Worm (Caenorhabditis elegans) whole organism, young adult: Measurements from ENCODE around the gene F14E5.2.

Experiments
- B0019.2 ChIP-seq: fragments of 200-800 bp; sonication (Bioruptor generic); conservative IDR thresholded peaks from 2 replicates; pipeline ENCODE4 v1.3.6; 2022; ENCODE audit warnings: missing genetic modification reagents, missing genetic modification characterization, missing compliant biosample characterization
- C06A6.2 ChIP-seq: fragments of 200-800 bp; sonication (Bioruptor generic); conservative IDR thresholded peaks from 2 replicates; pipeline ENCODE4 v1.3.6; 2022; ENCODE audit warnings: missing genetic modification characterization, missing compliant biosample characterization
- F33H1.4 ChIP-seq: fragments of 200-800 bp; sonication (Bioruptor generic); IDR thresholded peaks from 2 replicates; pipeline ENCODE4 v1.3.6; 2022; ENCODE audit warnings: missing genetic modification reagents, missing genetic modification characterization, missing compliant biosample characterization
- F49E8.2 ChIP-seq: sonication (generic microtip); optimal IDR thresholded peaks from 3 replicates; lab custom pipeline; 2017; ENCODE audit warnings: missing genetic modification characterization, mild to moderate bottlenecking, missing compliant biosample characterization, antibody characterized with exemption, moderate library complexity; ENCODE audit not compliant: insufficient read depth
- F52B5.7 ChIP-seq: sonication (generic microtip); optimal IDR thresholded peaks from 2 replicates; lab custom pipeline; 2016; ENCODE audit warnings: mild to moderate bottlenecking, missing genetic modification characterization, missing compliant biosample characterization
- F57C9.4 ChIP-seq: sonication (generic microtip); optimal IDR thresholded peaks from 2 replicates; lab custom pipeline; 2017; ENCODE audit warnings: mild to moderate bottlenecking, missing genetic modification characterization, missing compliant biosample characterization
- K12H6.12 ChIP-seq: fragments of 200-800 bp; sonication (Bioruptor generic); optimal IDR thresholded peaks from 2 replicates; lab custom pipeline; 2018; ENCODE audit warnings: mild to moderate bottlenecking, missing genetic modification characterization, missing compliant biosample characterization
- T07F8.4 ChIP-seq: sonication (generic microtip); optimal IDR thresholded peaks from 2 replicates; lab custom pipeline; 2016; ENCODE audit warnings: mild to moderate bottlenecking, missing genetic modification characterization, moderate library complexity, missing compliant biosample characterization
- Y53F4B.3 ChIP-seq: fragments of 200-800 bp; sonication (Bioruptor generic); IDR thresholded peaks from 2 replicates; pipeline ENCODE4 v1.3.6; 2022; ENCODE audit warnings: missing genetic modification reagents, missing genetic modification characterization, missing compliant biosample characterization
- Y79H2A.3 ChIP-seq: fragments of 200-800 bp; sonication (Bioruptor generic); conservative IDR thresholded peaks from 2 replicates; pipeline ENCODE4 v1.3.6; 2022; ENCODE audit warnings: missing genetic modification reagents, missing genetic modification characterization, missing compliant biosample characterization
- ama-1 ChIP-seq, 3 experiments: fragments of 150-350 bp in 1 of 3; sonication (generic microtip) in 2 of 3; optimal IDR thresholded peaks; 2 replicates each; lab custom pipeline; 2014 to 2018; ENCODE audit warnings: missing biosample characterization in 2 of 3, missing genetic modification characterization in 2 of 3, missing genetic modification reagents in 2 of 3
- aptf-2 ChIP-seq: fragments of 200-800 bp; sonication (Bioruptor generic); conservative IDR thresholded peaks from 2 replicates; pipeline ENCODE4 v1.3.6; 2022; ENCODE audit warnings: missing genetic modification reagents, missing genetic modification characterization, missing compliant biosample characterization
- aptf-3 ChIP-seq: fragments of 200-800 bp; sonication (Bioruptor generic); IDR thresholded peaks from 2 replicates; pipeline ENCODE4 v1.3.6; 2022; ENCODE audit warnings: missing genetic modification characterization, missing compliant biosample characterization
- attf-3 ChIP-seq: fragments of 200-800 bp; sonication (Bioruptor generic); conservative IDR thresholded peaks from 2 replicates; pipeline ENCODE4 v1.3.6; 2022; ENCODE audit warnings: missing genetic modification reagents, missing genetic modification characterization, missing compliant biosample characterization
- cebp-2 ChIP-seq: fragments of 200-800 bp; sonication (Bioruptor generic); IDR thresholded peaks from 2 replicates; pipeline ENCODE4 v1.3.6; 2022; ENCODE audit warnings: missing genetic modification characterization, missing compliant biosample characterization
- ceh-40 ChIP-seq: fragments of 200-800 bp; sonication (Bioruptor generic); IDR thresholded peaks from 2 replicates; pipeline ENCODE4 v1.3.6; 2022; ENCODE audit warnings: missing genetic modification characterization, missing compliant biosample characterization
- ceh-58 ChIP-seq: fragments of 200-800 bp; sonication (Bioruptor generic); IDR thresholded peaks from 2 replicates; pipeline ENCODE4 v1.3.6; 2022; ENCODE audit warnings: missing genetic modification characterization, missing compliant biosample characterization
- chd-7 ChIP-seq: sonication (generic microtip); optimal IDR thresholded peaks from 2 replicates; lab custom pipeline; 2016; ENCODE audit warnings: mild to moderate bottlenecking, missing genetic modification characterization, moderate library complexity, missing compliant biosample characterization
- die-1 ChIP-seq: sonication (generic microtip); optimal IDR thresholded peaks from 2 replicates; lab custom pipeline; 2016; ENCODE audit warnings: missing genotype, mild to moderate bottlenecking, missing genetic modification characterization, missing compliant biosample characterization
- dox-1 ChIP-seq: fragments of 200-800 bp; sonication (Bioruptor generic); IDR thresholded peaks from 2 replicates; pipeline ENCODE4 v1.3.6; 2022; ENCODE audit warnings: missing genetic modification reagents, missing genetic modification characterization, missing compliant biosample characterization
- egl-18 ChIP-seq: fragments of 200-800 bp; sonication (Bioruptor generic); IDR thresholded peaks from 2 replicates; pipeline ENCODE4 v1.3.6; 2022; ENCODE audit warnings: missing genetic modification reagents, missing genetic modification characterization, missing compliant biosample characterization
- egl-44 ChIP-seq: fragments of 200-800 bp; sonication (Bioruptor generic); IDR thresholded peaks from 2 replicates; pipeline ENCODE4 v1.3.6; 2022; ENCODE audit warnings: missing genetic modification reagents, missing genetic modification characterization, missing compliant biosample characterization
- ekl-4 ChIP-seq: fragments of 200-800 bp; sonication (Bioruptor generic); IDR thresholded peaks from 2 replicates; pipeline ENCODE4 v1.3.6; 2022; ENCODE audit warnings: missing genetic modification reagents, missing genetic modification characterization, missing compliant biosample characterization
- hlh-12 ChIP-seq: sonication (generic microtip); optimal IDR thresholded peaks from 2 replicates; lab custom pipeline; 2016; ENCODE audit warnings: missing genetic modification characterization, missing compliant biosample characterization
- let-526 ChIP-seq: fragments of 200-800 bp; sonication (Bioruptor generic); IDR thresholded peaks from 2 replicates; pipeline ENCODE4 v1.3.6; 2022; ENCODE audit warnings: missing genetic modification reagents, missing genetic modification characterization, missing compliant biosample characterization
- let-607 ChIP-seq, 2 experiments: fragments of 200-800 bp in 1 of 2; sonication (Bioruptor generic) in 1 of 2; sonication (generic microtip) in 1 of 2; optimal IDR thresholded peaks; 2 replicates each; lab custom pipeline; 2016 to 2018; ENCODE audit warnings: mild to moderate bottlenecking in 2 of 2, missing compliant biosample characterization in 2 of 2, missing genetic modification characterization in 2 of 2, moderate library complexity in 2 of 2, missing genotype in 1 of 2
- lsl-1 ChIP-seq: fragments of 200-800 bp; sonication (Bioruptor generic); optimal IDR thresholded peaks from 2 replicates; lab custom pipeline; 2018; ENCODE audit warnings: mild to moderate bottlenecking, missing genetic modification characterization, moderate library complexity, missing compliant biosample characterization
- madf-10 ChIP-seq: sonication (generic microtip); optimal IDR thresholded peaks from 2 replicates; lab custom pipeline; 2016; ENCODE audit warnings: mild to moderate bottlenecking, missing genetic modification characterization, missing compliant biosample characterization
- madf-8 ChIP-seq: fragments of 200-800 bp; sonication (Bioruptor generic); conservative IDR thresholded peaks from 2 replicates; pipeline ENCODE4 v1.3.6; 2022; ENCODE audit warnings: missing genetic modification reagents, missing genetic modification characterization, missing compliant biosample characterization
- mxl-1 ChIP-seq: sonication (generic microtip); optimal IDR thresholded peaks from 2 replicates; lab custom pipeline; 2016; ENCODE audit warnings: missing genetic modification characterization, missing compliant biosample characterization
- nhr-179 ChIP-seq: sonication (generic microtip); optimal IDR thresholded peaks from 2 replicates; lab custom pipeline; 2016; ENCODE audit warnings: mild to moderate bottlenecking, missing genetic modification characterization, missing compliant biosample characterization
- nhr-80 ChIP-seq: sonication (generic microtip); optimal IDR thresholded peaks from 2 replicates; lab custom pipeline; 2016; ENCODE audit warnings: missing genetic modification characterization, missing compliant biosample characterization
- pha-4 ChIP-seq: fragments of 150-350 bp; sonication (generic microtip); optimal IDR thresholded peaks from 2 replicates; lab custom pipeline; 2014; ENCODE audit warnings: missing biosample characterization, missing genetic modification reagents, missing genetic modification characterization
- rec-8 ChIP-seq, 2 experiments: sonication (generic microtip); optimal IDR thresholded peaks; 2 replicates each; lab custom pipeline; 2016; ENCODE audit warnings: mild to moderate bottlenecking in 2 of 2, missing genetic modification characterization in 2 of 2, missing genetic modification reagents in 2 of 2, missing genotype in 2 of 2, missing biosample characterization in 1 of 2, missing compliant biosample characterization in 1 of 2, moderate library complexity in 1 of 2
- rpc-1 ChIP-seq, 2 experiments: fragments of 150-350 bp in 1 of 2; sonication (generic microtip) in 1 of 2; optimal IDR thresholded peaks; 2 replicates each; lab custom pipeline; 2014 to 2018; ENCODE audit warnings: missing biosample characterization in 1 of 2, missing genetic modification characterization in 1 of 2, missing genetic modification reagents in 1 of 2, missing genotype in 1 of 2
- sea-2 ChIP-seq: fragments of 200-800 bp; sonication (Bioruptor generic); IDR thresholded peaks from 2 replicates; pipeline ENCODE4 v1.3.6; 2022; ENCODE audit warnings: missing genetic modification characterization, missing compliant biosample characterization
- snpc-3.4 ChIP-seq: sonication (generic microtip); optimal IDR thresholded peaks from 2 replicates; lab custom pipeline; 2017; ENCODE audit warnings: missing genetic modification characterization, mild to moderate bottlenecking, missing compliant biosample characterization, antibody characterized with exemption, moderate library complexity, missing genotype, missing genetic modification reagents
- snpc-4 ChIP-seq, 5 experiments: fragments of 150-350 bp in 1 of 5; sonication (generic microtip) in 4 of 5; optimal IDR thresholded peaks; 2 replicates each; lab custom pipeline; 2014 to 2018; ENCODE audit warnings: missing genetic modification characterization in 5 of 5, missing biosample characterization in 3 of 5, antibody characterized with exemption in 2 of 5, mild to moderate bottlenecking in 2 of 5, missing compliant biosample characterization in 2 of 5, missing genotype in 2 of 5, moderate library complexity in 2 of 5, missing genetic modification reagents in 1 of 5
- somi-1 ChIP-seq: fragments of 200-800 bp; sonication (Bioruptor generic); optimal IDR thresholded peaks from 2 replicates; lab custom pipeline; 2018; ENCODE audit warnings: mild to moderate bottlenecking, missing genetic modification characterization, missing compliant biosample characterization
- sptf-2 ChIP-seq: fragments of 200-800 bp; sonication (Bioruptor generic); optimal IDR thresholded peaks from 2 replicates; lab custom pipeline; 2018; ENCODE audit warnings: mild to moderate bottlenecking, missing genetic modification characterization, missing compliant biosample characterization
- tbp1 ChIP-seq: fragments of 200-800 bp; sonication (Bioruptor generic); optimal IDR thresholded peaks from 2 replicates; lab custom pipeline; 2018; ENCODE audit warnings: mild to moderate bottlenecking, missing genetic modification characterization, missing compliant biosample characterization
- tbx-9 ChIP-seq: sonication (generic microtip); optimal IDR thresholded peaks from 2 replicates; lab custom pipeline; 2016; ENCODE audit warnings: borderline replicate concordance, missing genetic modification characterization, inconsistent platforms, missing compliant biosample characterization
- unc-130 ChIP-seq: sonication (generic microtip); optimal IDR thresholded peaks from 2 replicates; lab custom pipeline; 2016; ENCODE audit warnings: missing genetic modification reagents, missing genetic modification characterization, missing compliant biosample characterization
- ztf-22 ChIP-seq: fragments of 200-800 bp; sonication (Bioruptor generic); optimal IDR thresholded peaks from 2 replicates; lab custom pipeline; 2018; ENCODE audit warnings: mild to moderate bottlenecking, missing genetic modification characterization, moderate library complexity, missing compliant biosample characterization
- ztf-25 ChIP-seq: fragments of 200-800 bp; sonication (Bioruptor generic); IDR thresholded peaks from 2 replicates; pipeline ENCODE4 v1.3.6; 2022; ENCODE audit warnings: missing genetic modification reagents, missing genetic modification characterization, missing compliant biosample characterization
- ztf-3 ChIP-seq: fragments of 200-800 bp; sonication (Bioruptor generic); optimal IDR thresholded peaks from 2 replicates; lab custom pipeline; 2018; ENCODE audit warnings: mild to moderate bottlenecking, missing genetic modification characterization, missing compliant biosample characterization

The F14E5.2 gene

ce11 chrII:8441519-8441918, 12.9 kb upstream of the F14E5.2 start (continued):
- TF ChIP-seq egl-18 (GFP tag; lab: Robert Waterston, UW) (0 out of 2 replicates have a peak, but pooled peaks have one; percentile 61), ceh-40 (peak; percentile 76), madf-8 (no peak; the same call in 1 of the 2 replicates), snpc-4 (GFP tag; optimal IDR thresholded peaks at IDR 0.05; lab: Kevin White, UChicago) (peak; percentile 59), snpc-4 (tag; optimal IDR thresholded peaks at IDR 0.05; lab: Kevin White, UChicago) (peak in 2 of 4 experiments; percentile 26 to 60), F33H1.4 (GFP tag; lab: Robert Waterston, UW) (peak; percentile 49), ceh-58 (peak; percentile 98), nhr-179 (tag; lab: Kevin White, UChicago) (peak; percentile 74), ama-1 (optimal IDR thresholded peaks at IDR 0.05; lab: Kevin White, UChicago) (no peak), ama-1 (GFP tag; optimal IDR thresholded peaks at IDR 0.05; lab: Kevin White, UChicago) (peak; percentile 87 to 91), F52B5.7 (tag; lab: Kevin White, UChicago) (peak; percentile 93), ztf-3 (GFP tag; lab: Kevin White, UChicago) (peak; percentile 6), rec-8 (tag; optimal IDR thresholded peaks at IDR 0.05; lab: Kevin White, UChicago) (peak; percentile 80 to 92), F49E8.2 (no peak), Y53F4B.3 (no peak), sea-2 (0 out of 2 replicates have a peak, but pooled peaks have one; percentile 29), aptf-3 (peak; percentile 74; the same call in 1 of the 2 replicates), attf-3 (GFP tag; lab: Robert Waterston, UW) (no peak), K12H6.12 (tag; lab: Kevin White, UChicago) (no peak), C06A6.2 (GFP tag; lab: Robert Waterston, UW) (0 out of 2 replicates have a peak, but pooled peaks have one; percentile 42), let-607 (tag; optimal IDR thresholded peaks at IDR 0.05; lab: Kevin White, UChicago) (peak; percentile 32 to 36), tbx-9 (tag; lab: Kevin White, UChicago) (peak; percentile 95), die-1 (peak; percentile 97), mxl-1 (tag; lab: Kevin White, UChicago) (peak; percentile 86), ztf-25 (GFP tag; lab: Robert Waterston, UW) (peak; percentile 86; the same call in 1 of the 2 replicates), sptf-2 (no peak), hlh-12 (tag; lab: Kevin White, UChicago) (peak; percentile 55), cebp-2 (GFP tag; lab: Robert Waterston, UW) (0 out of 2 replicates have a peak, but pooled peaks have one; percentile 84), nhr-80 (tag; lab: Kevin White, UChicago) (peak; percentile 14), B0019.2 (GFP tag; lab: Robert Waterston, UW) (no peak), egl-44 (GFP tag; lab: Robert Waterston, UW) (peak; percentile 84), somi-1 (GFP tag; lab: Kevin White, UChicago) (peak; percentile 46), tbp1 (GFP tag; lab: Kevin White, UChicago) (peak; percentile 94), ztf-22 (GFP tag; lab: Kevin White, UChicago) (peak; percentile 45), let-526 (0 out of 2 replicates have a peak, but pooled peaks have one; percentile 43), pha-4 (tag; lab: Kevin White, UChicago) (no peak), T07F8.4 (tag; lab: Kevin White, UChicago) (peak; percentile 68), lsl-1 (GFP tag; lab: Kevin White, UChicago) (peak; percentile 44), rpc-1 (optimal IDR thresholded peaks at IDR 0.05; lab: Kevin White, UChicago) (peak; percentile 97), rpc-1 (tag; optimal IDR thresholded peaks at IDR 0.05; lab: Kevin White, UChicago) (peak; percentile 99), aptf-2 (GFP tag; lab: Robert Waterston, UW) (no peak), ekl-4 (GFP tag; lab: Robert Waterston, UW) (peak; percentile 86), madf-10 (tag; lab: Kevin White, UChicago) (peak; percentile 27), Y79H2A.3 (GFP tag; lab: Robert Waterston, UW) (0 out of 2 replicates have a peak, but pooled peaks have one; percentile 28), unc-130 (GFP tag; lab: Kevin White, UChicago) (peak; percentile 26), dox-1 (GFP tag; lab: Robert Waterston, UW) (0 out of 2 replicates have a peak, but pooled peaks have one; percentile 27), snpc-3.4 (tag; lab: Kevin White, UChicago) (peak; percentile 92), chd-7 (tag; lab: Kevin White, UChicago) (peak; percentile 61), F57C9.4 (tag; lab: Kevin White, UChicago) (peak; percentile 75)
